Worm (Caenorhabditis elegans) whole organism, L4 larva: ENCODE measurements around the gene ZC449.7.

Experiments
- F37D6.2 ChIP-seq: sonication (generic microtip); optimal IDR thresholded peaks from 2 replicates; lab custom pipeline; 2016; ENCODE audit warnings: mild to moderate bottlenecking, missing genetic modification characterization, missing compliant biosample characterization
- T20F7.1 ChIP-seq: fragments of 200-800 bp; sonication (Bioruptor generic); optimal IDR thresholded peaks from 2 replicates; lab custom pipeline; 2018; ENCODE audit warnings: mild to moderate bottlenecking, missing genetic modification characterization, missing compliant biosample characterization
- Y48G9A.11 ChIP-seq: fragments of 200-800 bp; sonication (Bioruptor generic); IDR thresholded peaks from 2 replicates; pipeline ENCODE4 v1.3.6; 2022; ENCODE audit warnings: missing genetic modification reagents, missing genetic modification characterization, missing compliant biosample characterization
- aha-1 ChIP-seq: fragments of 150-350 bp; peaks from one replicate; lab custom pipeline; 2014; ENCODE audit warnings: missing biosample characterization, missing genetic modification characterization
- arid-1 ChIP-seq: fragments of 200-800 bp; sonication (Bioruptor generic); conservative IDR thresholded peaks from 2 replicates; pipeline ENCODE4 v1.3.6; 2022; ENCODE audit warnings: missing genetic modification reagents, missing genetic modification characterization, missing compliant biosample characterization
- ceh-20 ChIP-seq: fragments of 200-800 bp; sonication (Bioruptor generic); IDR thresholded peaks from 2 replicates; pipeline ENCODE4 v1.3.6; 2022; ENCODE audit warnings: missing genetic modification reagents, missing genetic modification characterization, missing compliant biosample characterization
- ceh-44 ChIP-seq: fragments of 200-800 bp; sonication (Bioruptor generic); IDR thresholded peaks from 2 replicates; pipeline ENCODE4 v1.3.6; 2022; ENCODE audit warnings: missing genetic modification reagents, missing genetic modification characterization, missing compliant biosample characterization
- daf-16 ChIP-seq, 3 experiments: sonication (generic microtip); optimal IDR thresholded peaks; 2 replicates each; lab custom pipeline; 2016 to 2017; ENCODE audit warnings: missing genetic modification characterization in 3 of 3, missing genetic modification reagents in 3 of 3, mild to moderate bottlenecking in 2 of 3, missing compliant biosample characterization in 2 of 3, missing biosample characterization in 1 of 3, moderate library complexity in 1 of 3
- dmd-6 ChIP-seq: fragments of 200-800 bp; sonication (Bioruptor generic); IDR thresholded peaks from 2 replicates; pipeline ENCODE4 v1.3.6; 2022; ENCODE audit warnings: missing genetic modification reagents, missing genetic modification characterization, missing compliant biosample characterization
- dmd-9 ChIP-seq: fragments of 200-800 bp; sonication (Bioruptor generic); IDR thresholded peaks from 2 replicates; pipeline ENCODE4 v1.3.6; 2022; ENCODE audit warnings: missing genetic modification reagents, missing genetic modification characterization, missing compliant biosample characterization
- dve-1 ChIP-seq: sonication (generic microtip); optimal IDR thresholded peaks from 2 replicates; lab custom pipeline; 2017; ENCODE audit warnings: antibody characterized with exemption, mild to moderate bottlenecking, missing genetic modification characterization, missing compliant biosample characterization; ENCODE audit not compliant: insufficient read depth
- hif-1 ChIP-seq, 2 experiments: sonication (generic microtip); optimal IDR thresholded peaks; 2 replicates each; lab custom pipeline; 2016 to 2017; ENCODE audit warnings: missing compliant biosample characterization in 2 of 2, missing genetic modification characterization in 2 of 2, missing genetic modification reagents in 2 of 2, missing genotype in 2 of 2, mild to moderate bottlenecking in 1 of 2
- hlh-11 ChIP-seq: fragments of 200-800 bp; sonication (Bioruptor generic); optimal IDR thresholded peaks from 2 replicates; lab custom pipeline; 2018; ENCODE audit warnings: mild to moderate bottlenecking, missing genetic modification characterization, missing compliant biosample characterization
- hlh-30 ChIP-seq: sonication (generic microtip); optimal IDR thresholded peaks from 2 replicates; lab custom pipeline; 2017; ENCODE audit warnings: antibody characterized with exemption, mild to moderate bottlenecking, missing genetic modification characterization, missing compliant biosample characterization; ENCODE audit not compliant: insufficient read depth
- hmg-1.1 ChIP-seq: fragments of 200-800 bp; sonication (Bioruptor generic); IDR thresholded peaks from 2 replicates; pipeline ENCODE4 v1.3.6; 2022; ENCODE audit warnings: missing genetic modification reagents, missing genetic modification characterization, missing compliant biosample characterization
- lin-1 ChIP-seq: fragments of 200-800 bp; sonication (Bioruptor generic); IDR thresholded peaks from 2 replicates; pipeline ENCODE4 v1.3.6; 2022; ENCODE audit warnings: missing genetic modification reagents, missing genetic modification characterization, missing compliant biosample characterization
- lin-13 ChIP-seq: fragments of 150-350 bp; optimal IDR thresholded peaks from 2 replicates; lab custom pipeline; 2014; ENCODE audit warnings: missing biosample characterization, missing genetic modification reagents, missing genetic modification characterization
- lin-15B ChIP-seq: fragments of 150-350 bp; sonication (generic microtip); optimal IDR thresholded peaks from 3 replicates; lab custom pipeline; 2014; ENCODE audit warnings: missing biosample characterization, missing genetic modification characterization
- lin-38 ChIP-seq: fragments of 200-800 bp; sonication (Bioruptor generic); IDR thresholded peaks from 2 replicates; pipeline ENCODE4 v1.3.6; 2022; ENCODE audit warnings: missing genetic modification reagents, missing genetic modification characterization, missing compliant biosample characterization
- mdl-1 ChIP-seq, 2 experiments: fragments of 150-350 bp in 1 of 2; sonication (generic microtip) in 1 of 2; optimal IDR thresholded peaks; 2 replicates each; lab custom pipeline; 2014 to 2017; ENCODE audit warnings: missing biosample characterization in 2 of 2, missing genetic modification characterization in 2 of 2
- mdt-29 ChIP-seq: fragments of 200-800 bp; sonication (Bioruptor generic); IDR thresholded peaks from 2 replicates; pipeline ENCODE4 v1.3.6; 2022; ENCODE audit warnings: missing genetic modification reagents, missing genetic modification characterization, missing compliant biosample characterization
- mep-1 ChIP-seq: fragments of 150-350 bp; sonication (generic microtip); optimal IDR thresholded peaks from 3 replicates; lab custom pipeline; 2014; ENCODE audit warnings: missing biosample characterization, missing genetic modification characterization
- mes-2 ChIP-seq: sonication (generic microtip); optimal IDR thresholded peaks from 2 replicates; lab custom pipeline; 2016; ENCODE audit warnings: missing genotype, mild to moderate bottlenecking, missing genetic modification characterization, missing compliant biosample characterization; ENCODE audit not compliant: poor library complexity, severe bottlenecking
- mxl-2 ChIP-seq: fragments of 200-800 bp; sonication (Bioruptor generic); conservative IDR thresholded peaks from 2 replicates; pipeline ENCODE4 v1.3.6; 2022; ENCODE audit warnings: missing genetic modification reagents, missing genetic modification characterization, missing compliant biosample characterization
- mxl-3 ChIP-seq: fragments of 200-800 bp; sonication (Bioruptor generic); optimal IDR thresholded peaks from 2 replicates; lab custom pipeline; 2018; ENCODE audit warnings: mild to moderate bottlenecking, missing genetic modification characterization, missing compliant biosample characterization
- nhr-102 ChIP-seq: sonication (generic microtip); optimal IDR thresholded peaks from 2 replicates; lab custom pipeline; 2016; ENCODE audit warnings: mild to moderate bottlenecking, missing genetic modification characterization, moderate library complexity, missing compliant biosample characterization
- nhr-11 ChIP-seq: fragments of 150-350 bp; optimal IDR thresholded peaks from 2 replicates; lab custom pipeline; 2014; ENCODE audit warnings: missing biosample characterization, missing genetic modification characterization
- nhr-25 ChIP-seq: sonication (generic microtip); optimal IDR thresholded peaks from 2 replicates; lab custom pipeline; 2017; ENCODE audit warnings: missing genetic modification characterization, mild to moderate bottlenecking, missing compliant biosample characterization, antibody characterized with exemption, moderate library complexity, borderline replicate concordance; ENCODE audit not compliant: insufficient read depth
- nhr-42 ChIP-seq: fragments of 200-800 bp; sonication (Bioruptor generic); IDR thresholded peaks from 2 replicates; pipeline ENCODE4 v1.3.6; 2022; ENCODE audit warnings: missing genetic modification characterization, missing compliant biosample characterization
- nhr-6 ChIP-seq: fragments of 150-350 bp; optimal IDR thresholded peaks from 2 replicates; lab custom pipeline; 2014; ENCODE audit warnings: missing biosample characterization, missing genetic modification characterization
- pha-4 ChIP-seq, 2 experiments: fragments of 150-350 bp in 1 of 2; fragments of 200-800 bp in 1 of 2; sonication (Bioruptor generic) in 1 of 2; IDR thresholded peaks in 1 of 2; optimal IDR thresholded peaks in 1 of 2; 2 replicates each; pipeline versions ENCODE4 v1.3.6 to Lab custom; 2014 to 2022; ENCODE audit warnings: missing genetic modification characterization in 2 of 2, missing genetic modification reagents in 2 of 2, missing biosample characterization in 1 of 2, missing compliant biosample characterization in 1 of 2
- php-3 ChIP-seq: fragments of 200-800 bp; sonication (Bioruptor generic); IDR thresholded peaks from 2 replicates; pipeline ENCODE4 v1.3.6; 2022; ENCODE audit warnings: missing genetic modification reagents, missing genetic modification characterization, missing compliant biosample characterization
- rbr-2 ChIP-seq: sonication (generic microtip); optimal IDR thresholded peaks from 2 replicates; lab custom pipeline; 2016; ENCODE audit warnings: missing genotype, missing genetic modification characterization, missing compliant biosample characterization
- sdz-12 ChIP-seq: fragments of 200-800 bp; sonication (Bioruptor generic); optimal IDR thresholded peaks from 2 replicates; lab custom pipeline; 2018; ENCODE audit warnings: mild to moderate bottlenecking, missing genetic modification characterization, missing compliant biosample characterization
- set-16 ChIP-seq: fragments of 200-800 bp; sonication (Bioruptor generic); IDR thresholded peaks from 2 replicates; pipeline ENCODE4 v1.3.6; 2022; ENCODE audit warnings: missing genetic modification reagents, missing genetic modification characterization, missing compliant biosample characterization
- spr-1 ChIP-seq: sonication (generic microtip); optimal IDR thresholded peaks from 2 replicates; lab custom pipeline; 2016; ENCODE audit warnings: mild to moderate bottlenecking, missing genetic modification characterization, missing compliant biosample characterization
- tra-1 ChIP-seq: fragments of 200-800 bp; sonication (Bioruptor generic); IDR thresholded peaks from 2 replicates; pipeline ENCODE4 v1.3.6; 2022; ENCODE audit warnings: missing genetic modification reagents, missing genetic modification characterization, missing compliant biosample characterization
- unc-62 ChIP-seq, 3 experiments: fragments of 150-350 bp in 1 of 3; sonication (generic microtip); optimal IDR thresholded peaks in 2 of 3; peaks in 1 of 3; 1 replicate in 1 of 3; 2 replicates in 2 of 3; lab custom pipeline; 2014 to 2017; ENCODE audit warnings: missing biosample characterization in 3 of 3, missing genetic modification characterization in 3 of 3, missing genetic modification reagents in 3 of 3, missing genotype in 1 of 3
- zag-1 ChIP-seq: fragments of 150-350 bp; optimal IDR thresholded peaks from 2 replicates; lab custom pipeline; 2014; ENCODE audit warnings: missing biosample characterization, missing genetic modification characterization
- zip-2 ChIP-seq: fragments of 150-350 bp; optimal IDR thresholded peaks from 2 replicates; lab custom pipeline; 2014; ENCODE audit warnings: missing biosample characterization, missing genetic modification characterization
- ztf-7 ChIP-seq: fragments of 150-350 bp; optimal IDR thresholded peaks from 2 replicates; lab custom pipeline; 2014; ENCODE audit warnings: missing biosample characterization, missing genetic modification characterization

ZC449.7 gene

DNA sequence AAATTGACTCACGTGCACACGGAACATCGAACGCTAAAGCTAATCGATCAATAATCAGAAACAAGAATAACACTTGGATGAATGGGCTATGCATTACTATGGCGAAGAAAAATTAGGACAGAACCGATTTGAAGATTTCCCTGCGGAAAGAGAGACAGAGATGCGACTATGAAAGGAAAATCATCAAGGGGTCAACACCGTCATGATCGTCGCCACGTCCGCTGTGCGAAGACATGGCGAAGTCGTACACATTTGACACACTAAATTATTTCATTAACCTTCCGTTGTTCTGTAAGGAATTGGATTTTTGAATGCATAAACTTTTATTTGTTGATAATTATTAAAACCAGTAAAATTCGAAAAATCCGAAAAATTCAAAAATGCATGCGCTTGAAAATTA, 44.6 kb upstream of the ZC449.7 start, which contains the start of gene M03F4.6 (continued):
- TF ChIP-seq mep-1 (tag; lab: Kevin White, UChicago) (peak; percentile 22), sdz-12 (GFP tag; lab: Kevin White, UChicago) (no peak), php-3 (GFP tag; lab: Robert Waterston, UW) (peak; percentile 57), unc-62 (GFP tag; optimal IDR thresholded peaks at IDR 0.05 in 1 of 2; lab: Kevin White, UChicago) (no peak), unc-62 (tag; optimal IDR thresholded peaks at IDR 0.05; lab: Kevin White, UChicago) (no peak), nhr-102 (tag; lab: Kevin White, UChicago) (peak; percentile 46), dmd-6 (GFP tag; lab: Robert Waterston, UW) (peak; percentile 42), F37D6.2 (no peak), arid-1 (peak; percentile 59), mxl-3 (GFP tag; lab: Kevin White, UChicago) (peak; percentile 57)

DNA sequence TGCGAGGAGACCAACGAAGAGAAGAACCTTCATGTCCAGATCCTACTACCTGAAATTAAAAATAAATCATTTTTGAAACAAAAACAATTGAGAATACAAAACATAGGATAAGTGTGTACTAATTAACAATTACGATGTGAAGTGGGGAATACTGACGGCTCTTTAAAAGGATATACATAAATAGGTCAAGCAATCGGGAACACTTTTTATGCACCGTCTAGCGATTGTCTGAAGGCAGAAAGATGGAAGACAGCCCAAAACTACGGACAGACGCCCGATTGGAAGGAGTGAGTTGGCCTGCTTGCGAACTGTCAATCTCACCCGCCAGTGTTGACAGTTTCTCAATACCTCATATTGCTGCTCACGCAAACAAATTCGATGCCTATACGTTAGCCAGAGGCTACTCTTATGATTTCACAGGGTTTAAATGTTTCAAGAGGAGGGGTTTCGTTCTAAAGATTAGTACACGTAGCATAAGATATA, 43.0 kb upstream of the ZC449.7 start, which contains the start of gene calu-1:
calu-1 (minus strand) TSS at position 51 of the 483 bp plus-strand sequence.
- TF ChIP-seq dmd-6 (GFP tag; lab: Robert Waterston, UW): peak; percentile 94
- peak; percentile 53; the same call in 1 of the 2 replicates for TF ChIP-seq pha-4 (GFP tag; IDR thresholded peaks at IDR 0.05; lab: Robert Waterston, UW)
- TF ChIP-seq pha-4 (tag; optimal IDR thresholded peaks at IDR 0.05; lab: Kevin White, UChicago): no peak
- no peak for TF ChIP-seq zip-2 (tag; lab: Kevin White, UChicago)
- peak; percentile 6 for TF ChIP-seq dve-1 (tag; lab: Kevin White, UChicago)
- TF ChIP-seq mdt-29 (GFP tag; lab: Robert Waterston, UW): peak; percentile 54; the same call in 1 of the 2 replicates
- TF ChIP-seq hlh-11 (tag; lab: Kevin White, UChicago): peak; percentile 6
- TF ChIP-seq php-3 (GFP tag; lab: Robert Waterston, UW): 0 out of 2 replicates have a peak, but pooled peaks have one; percentile 32
- TF ChIP-seq daf-16 (GFP tag; optimal IDR thresholded peaks at IDR 0.05; lab: Kevin White, UChicago): peak in 1 of 2 experiments; percentile 5
- TF ChIP-seq daf-16 (tag; optimal IDR thresholded peaks at IDR 0.05; lab: Kevin White, UChicago): peak; percentile 18
- peak; percentile 12 to 36 for TF ChIP-seq unc-62 (GFP tag; optimal IDR thresholded peaks at IDR 0.05 in 1 of 2; lab: Kevin White, UChicago)
- no peak for TF ChIP-seq unc-62 (tag; optimal IDR thresholded peaks at IDR 0.05; lab: Kevin White, UChicago)
- TF ChIP-seq aha-1 (tag; lab: Kevin White, UChicago): peak; percentile 43
- peak; percentile 95 for TF ChIP-seq tra-1 (GFP tag; lab: Robert Waterston, UW)
- TF ChIP-seq dmd-9 (GFP tag; lab: Robert Waterston, UW): no peak
- peak; percentile 32 for TF ChIP-seq T20F7.1 (GFP tag; lab: Kevin White, UChicago)
- TF ChIP-seq nhr-11: no peak
- no peak for TF ChIP-seq lin-38 (GFP tag; lab: Robert Waterston, UW)
- TF ChIP-seq lin-1: peak; percentile 39; the same call in 1 of the 2 replicates
- TF ChIP-seq, all 104 proteins: peak for 12

DNA sequence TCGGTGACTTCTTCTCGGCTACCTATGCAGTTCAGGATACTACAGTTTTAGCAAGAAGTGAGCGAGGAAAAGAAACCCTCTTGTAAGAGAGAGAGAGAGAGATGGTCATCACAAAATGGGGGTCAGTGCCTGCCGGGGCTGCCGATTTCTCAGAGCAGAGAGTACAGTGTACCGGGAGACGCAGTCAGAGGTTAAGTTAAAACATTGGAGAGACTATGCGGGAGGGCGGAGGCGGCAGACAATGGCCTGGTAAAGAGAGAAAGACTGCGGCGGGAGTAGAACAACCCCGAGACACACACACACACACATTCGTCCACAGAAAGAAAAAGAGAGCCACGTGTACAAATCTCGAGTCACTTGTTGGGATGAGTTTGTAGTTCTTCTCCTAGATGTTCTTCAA, 42.4 kb upstream of the ZC449.7 start:
- TF ChIP-seq set-16 (GFP tag; lab: Robert Waterston, UW) (peak; percentile 51; the same call in 1 of the 2 replicates), hmg-1.1 (peak; percentile 63), hlh-30 (tag; lab: Kevin White, UChicago) (peak; percentile 93), lin-13 (peak; percentile 10), ceh-44 (GFP tag; lab: Robert Waterston, UW) (no peak), ztf-7 (tag; lab: Kevin White, UChicago) (no peak), lin-1 (0 out of 2 replicates have a peak, but pooled peaks have one; percentile 32), hif-1 (tag; optimal IDR thresholded peaks at IDR 0.05; lab: Kevin White, UChicago) (no peak), lin-15B (tag; lab: Kevin White, UChicago) (no peak), rbr-2 (peak; percentile 34), mdl-1 (tag; optimal IDR thresholded peaks at IDR 0.05; lab: Kevin White, UChicago) (peak; percentile 25 to 87), ceh-20 (GFP tag; lab: Robert Waterston, UW) (0 out of 2 replicates have a peak, but pooled peaks have one; percentile 13), aha-1 (tag; lab: Kevin White, UChicago) (peak; percentile 91), zag-1 (tag; lab: Kevin White, UChicago) (no peak), Y48G9A.11 (GFP tag; lab: Robert Waterston, UW) (no peak), nhr-25 (tag; lab: Kevin White, UChicago) (peak; percentile 68), mxl-2 (GFP tag; lab: Robert Waterston, UW) (no peak), dmd-6 (GFP tag; lab: Robert Waterston, UW) (peak; percentile 35), mes-2 (tag; lab: Kevin White, UChicago) (peak; percentile 62), nhr-6 (tag; lab: Kevin White, UChicago) (peak; percentile 41), spr-1 (tag; lab: Kevin White, UChicago) (no peak), hlh-11 (tag; lab: Kevin White, UChicago) (peak; percentile 40), mep-1 (tag; lab: Kevin White, UChicago) (peak; percentile 58), nhr-42 (GFP tag; lab: Robert Waterston, UW) (0 out of 2 replicates have a peak, but pooled peaks have one; percentile 21), dmd-9 (GFP tag; lab: Robert Waterston, UW) (no peak), dve-1 (tag; lab: Kevin White, UChicago) (peak; percentile 59)
